Fruit fly (Drosophila melanogaster): ENCODE data around the gene CG2003.

The CG2003 gene

dm6 chr3R:32038030-32038429, 60.1 kb downstream of the CG2003 start, which contains the start of gene Pos:
Pos (plus strand) TSS chr3R:32038330.
- TF ChIP-seq ovo (GFP tag; optimal IDR thresholded peaks at IDR 0.05) (no peak), CG7101 (tag; optimal IDR thresholded peaks at IDR 0.05) (no peak), CG33017 (tag; optimal IDR thresholded peaks at IDR 0.05) (no peak), cnc (optimal IDR thresholded peaks at IDR 0.05) (no peak), pad (GFP tag; optimal IDR thresholded peaks at IDR 0.05) (no peak), cic (GFP tag; optimal IDR thresholded peaks at IDR 0.05) (no peak), Clk (GFP tag; optimal IDR thresholded peaks at IDR 0.05) (no peak), tj (GFP tag; optimal IDR thresholded peaks at IDR 0.05) (no peak), Mnt (GFP tag; optimal IDR thresholded peaks at IDR 0.05) (no peak), CG1620 (GFP tag; optimal IDR thresholded peaks at IDR 0.05) (no peak), CG11617 (GFP tag; optimal IDR thresholded peaks at IDR 0.05) (no peak), CG7045 (GFP tag; optimal IDR thresholded peaks at IDR 0.05) (no peak), CG12768 (GFP tag; optimal IDR thresholded peaks at IDR 0.05) (no peak), CG14711 (tag; optimal IDR thresholded peaks at IDR 0.05) (no peak), toe (GFP tag; optimal IDR thresholded peaks at IDR 0.05) (no peak), CG5204 (GFP tag; optimal IDR thresholded peaks at IDR 0.05) (no peak), kay (GFP tag; ENCODE audit: borderline replicate concordance) (no peak), bab1 (GFP tag; optimal IDR thresholded peaks at IDR 0.05) (no peak), Crg-1 (GFP tag; optimal IDR thresholded peaks at IDR 0.05) (no peak)
